Worm (Caenorhabditis elegans) whole organism, early embryonic: ENCODE data around the gene rars-1.

ENCODE experiments used
- F13C5.2 ChIP-seq: sonication (generic microtip); optimal IDR thresholded peaks from 2 replicates; lab custom pipeline; 2017; ENCODE audit warnings: mild to moderate bottlenecking, missing genetic modification characterization, inconsistent platforms, missing compliant biosample characterization
- ama-1 ChIP-seq: fragments of 150-350 bp; optimal IDR thresholded peaks from 2 replicates; lab custom pipeline; 2014
- ceh-36 ChIP-seq: sonication (generic microtip); optimal IDR thresholded peaks from 2 replicates; lab custom pipeline; 2016; ENCODE audit warnings: missing genetic modification characterization, inconsistent platforms, missing compliant biosample characterization
- flt-1 ChIP-seq: fragments of 200-800 bp; sonication (Bioruptor generic); IDR thresholded peaks from 2 replicates; pipeline ENCODE4 v1.3.6; 2022; ENCODE audit warnings: missing genetic modification characterization, missing compliant biosample characterization
- hmg-4 ChIP-seq: fragments of 200-800 bp; sonication (Bioruptor generic); optimal IDR thresholded peaks from 2 replicates; lab custom pipeline; 2018; ENCODE audit warnings: mild to moderate bottlenecking, missing genetic modification characterization, missing compliant biosample characterization
- hnd-1 ChIP-seq: sonication (generic microtip); optimal IDR thresholded peaks from 2 replicates; lab custom pipeline; 2016; ENCODE audit warnings: missing genetic modification characterization, missing compliant biosample characterization
- pes-1 ChIP-seq: fragments of 200-800 bp; sonication (Bioruptor generic); IDR thresholded peaks from 2 replicates; pipeline ENCODE4 v1.3.6; 2022; ENCODE audit warnings: missing genetic modification reagents, missing genetic modification characterization, missing compliant biosample characterization
- scrt-1 ChIP-seq: fragments of 200-800 bp; sonication (Bioruptor generic); IDR thresholded peaks from 2 replicates; pipeline ENCODE4 v1.3.6; 2022; ENCODE audit warnings: missing genetic modification characterization, missing compliant biosample characterization
- sea-1 ChIP-seq: fragments of 200-800 bp; sonication (Bioruptor generic); conservative IDR thresholded peaks from 2 replicates; pipeline ENCODE4 v1.3.6; 2022; ENCODE audit warnings: missing genetic modification characterization, missing compliant biosample characterization
- tbx-11 ChIP-seq: fragments of 200-800 bp; sonication (Bioruptor generic); IDR thresholded peaks from 2 replicates; pipeline ENCODE4 v1.3.6; 2022; ENCODE audit warnings: missing genetic modification characterization, missing compliant biosample characterization
- tbx-37 ChIP-seq: fragments of 200-800 bp; sonication (Bioruptor generic); conservative IDR thresholded peaks from 2 replicates; pipeline ENCODE4 v1.3.6; 2022; ENCODE audit warnings: missing genetic modification reagents, missing genetic modification characterization, missing compliant biosample characterization

DNA sequence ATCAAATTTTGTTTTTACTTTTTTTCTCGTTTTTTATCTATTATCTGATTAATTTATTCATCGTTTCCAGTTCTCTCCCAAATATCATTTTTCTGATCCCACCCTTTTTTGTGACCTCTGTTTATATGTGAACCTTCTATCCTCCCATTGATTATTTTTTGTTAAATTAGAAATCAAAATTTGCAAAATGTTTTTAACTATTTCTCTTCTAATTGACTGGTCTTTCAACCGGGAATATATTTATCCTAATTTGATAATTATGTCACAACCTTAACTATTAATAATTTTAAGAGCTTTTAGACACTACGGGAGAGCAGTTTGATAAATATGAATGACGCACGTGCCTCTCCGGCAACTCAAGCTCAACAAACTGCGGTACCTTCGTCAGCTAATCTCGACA lies 27.2 kb upstream of the rars-1 start, which contains the start of gene ntl-9:
- TF ChIP-seq hnd-1 = no peak
- TF ChIP-seq F13C5.2 (tag; lab: Kevin White, UChicago) = no peak
- no peak for TF ChIP-seq ceh-36 (tag; lab: Kevin White, UChicago)
- no peak for TF ChIP-seq hmg-4
- TF ChIP-seq tbx-11 = no peak
- TF ChIP-seq ama-1 (lab: Kevin White, UChicago) = no peak
- TF ChIP-seq flt-1 (GFP tag; lab: Robert Waterston, UW) = no peak
- no peak for TF ChIP-seq sea-1 (GFP tag; lab: Robert Waterston, UW)
- TF ChIP-seq tbx-37 (GFP tag; lab: Robert Waterston, UW) = no peak
- no peak for TF ChIP-seq scrt-1 (GFP tag; lab: Robert Waterston, UW)
- no peak for TF ChIP-seq pes-1 (GFP tag; lab: Robert Waterston, UW)
